Worm (Caenorhabditis elegans): ENCODE data around the gene mec-9.

- TF ChIP-seq snpc-1.2 (GFP tag; IDR thresholded peaks at IDR 0.05) (no peak), nhr-11 (tag; optimal IDR thresholded peaks at IDR 0.05) (no peak), nhr-102 (tag; optimal IDR thresholded peaks at IDR 0.05) (no peak), unc-62 (GFP tag; optimal IDR thresholded peaks at IDR 0.05 in 1 of 2) (no peak), unc-62 (tag; optimal IDR thresholded peaks at IDR 0.05) (no peak), pqm-1 (tag; optimal IDR thresholded peaks at IDR 0.05) (no peak), F49E8.2 (tag; optimal IDR thresholded peaks at IDR 0.05; ENCODE audit: borderline replicate concordance) (no peak), ceh-62 (tag; optimal IDR thresholded peaks at IDR 0.05) (no peak), fos-1 (tag; optimal IDR thresholded peaks at IDR 0.05) (no peak), egl-27 (tag; optimal IDR thresholded peaks at IDR 0.05) (no peak), zag-1 (tag; optimal IDR thresholded peaks at IDR 0.05) (no peak)
These were observed 43.3 kb upstream of the mec-9 start, which contains the start of gene anmt-3 for ce11 chrV:9958231-9958630.

All from whole organism, L4 larva.